Fruit fly (Drosophila melanogaster): Measurements from ENCODE around the gene TTLL5.
"Not testable (repeated sequence)": the region's sequence is repeated elsewhere in the genome, so short reads cannot be mapped to it uniquely, and the experiment has no call there.

DNA sequence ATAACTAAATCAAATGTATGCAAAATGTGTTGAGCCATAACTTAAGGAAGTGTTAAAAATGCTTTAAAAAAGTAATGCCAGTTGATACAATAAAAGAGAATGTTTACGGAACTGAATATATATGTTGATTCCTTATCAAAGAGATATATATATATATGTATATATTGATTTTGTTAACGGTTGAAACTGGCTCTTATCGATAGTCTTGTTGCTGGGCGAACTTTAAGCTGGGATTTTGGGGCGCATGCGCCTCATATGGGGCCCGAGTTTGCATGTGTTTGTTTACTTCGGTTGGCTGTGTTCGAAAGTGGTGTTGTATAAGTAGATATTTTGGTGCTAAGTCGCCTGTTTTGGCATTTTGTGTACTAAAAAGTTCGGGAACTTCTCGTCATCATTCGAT, 8.3 kb upstream of the TTLL5 start, which contains the start of gene Bili:
- not testable (repeated sequence) for TF ChIP-seq Myc, h, Sin3A (optimal IDR thresholded peaks at IDR 0.05)

Measured in Kc167 (cell line).